Fruit fly (Drosophila melanogaster) whole organism, wandering third instar larva: ENCODE data around the gene CG42693.
A peak's percentile ranks its signal among the peaks of the same experiment; 100 is the strongest.

Experiments used
- Abd-B ChIP-seq: fragments of >200 bp; optimal IDR thresholded peaks from 2 replicates; lab custom pipeline; 2017; ENCODE audit warnings: missing biosample characterization, missing genetic modification characterization
- CG32264 ChIP-seq: fragments of 200-800 bp; sonication (Bioruptor generic); optimal IDR thresholded peaks from 2 replicates; lab custom pipeline; 2016; ENCODE audit warnings: missing biosample characterization, missing genetic modification characterization
- CG9705 ChIP-seq: fragments of 200-800 bp; sonication (Bioruptor generic); optimal IDR thresholded peaks from 2 replicates; lab custom pipeline; 2018; ENCODE audit warnings: missing biosample characterization, mild to moderate bottlenecking, missing genetic modification characterization
- CrebA ChIP-seq: fragments of 200-800 bp; sonication (Bioruptor generic); optimal IDR thresholded peaks from 2 replicates; lab custom pipeline; 2016; ENCODE audit warnings: missing biosample characterization, mild to moderate bottlenecking, missing genetic modification characterization, borderline replicate concordance
- Dfd ChIP-seq: fragments of >200 bp; optimal IDR thresholded peaks from 2 replicates; lab custom pipeline; 2017; ENCODE audit warnings: missing biosample characterization, missing genetic modification characterization
- Dif ChIP-seq: fragments of 200-275, 200-300 bp; sonication (Bioruptor generic); optimal IDR thresholded peaks from 2 replicates; lab custom pipeline; 2018; ENCODE audit warnings: missing biosample characterization, missing genetic modification characterization; ENCODE audit not compliant: partially characterized antibody
- GATAd ChIP-seq: sonication (Bioruptor generic); optimal IDR thresholded peaks from 2 replicates; lab custom pipeline; 2016; ENCODE audit warnings: missing biosample characterization, missing genetic modification characterization
- HLH106 ChIP-seq: fragments of 200-800 bp; optimal IDR thresholded peaks from 3 replicates; lab custom pipeline; 2019; ENCODE audit warnings: missing biosample characterization, mild to moderate bottlenecking, missing genetic modification characterization, moderate library complexity
- Hnf4 ChIP-seq: fragments of 200-800 bp; sonication (Bioruptor generic); optimal IDR thresholded peaks from 2 replicates; lab custom pipeline; 2016; ENCODE audit warnings: missing biosample characterization, mild to moderate bottlenecking, missing genetic modification characterization
- Hr78 ChIP-seq: fragments of >200 bp; optimal IDR thresholded peaks from 2 replicates; lab custom pipeline; 2017; ENCODE audit warnings: missing biosample characterization, missing genetic modification characterization
- Hr83 ChIP-seq: fragments of 200-300 bp; sonication (Bioruptor generic); optimal IDR thresholded peaks from 2 replicates; lab custom pipeline; 2016; ENCODE audit warnings: missing biosample characterization, mild to moderate bottlenecking, missing genetic modification characterization, moderate library complexity; ENCODE audit not compliant: poor library complexity, severe bottlenecking
- Jra ChIP-seq: sonication (Bioruptor generic); optimal IDR thresholded peaks from 2 replicates; lab custom pipeline; 2016; ENCODE audit warnings: missing biosample characterization, missing genetic modification characterization
- Mio ChIP-seq: sonication (Bioruptor generic); optimal IDR thresholded peaks from 2 replicates; lab custom pipeline; 2016; ENCODE audit warnings: missing biosample characterization, missing genetic modification characterization
- Myc ChIP-seq: fragments of >200 bp; optimal IDR thresholded peaks from 2 replicates; lab custom pipeline; 2017
- N ChIP-seq: fragments of >200 bp; optimal IDR thresholded peaks from 2 replicates; lab custom pipeline; 2018; ENCODE audit warnings: missing biosample characterization, missing external identifiers, missing genetic modification characterization
- OdsH ChIP-seq: fragments of 200-800 bp; sonication (Bioruptor generic); optimal IDR thresholded peaks from 2 replicates; lab custom pipeline; 2016; ENCODE audit warnings: missing biosample characterization, mild to moderate bottlenecking, missing genetic modification characterization
- Rel ChIP-seq, 2 experiments: fragments of 200-800 bp; sonication (Bioruptor generic) in 1 of 2; optimal IDR thresholded peaks; 2 replicates in 1 of 2; 3 replicates in 1 of 2; lab custom pipeline; 2016 to 2019; ENCODE audit warnings: mild to moderate bottlenecking in 2 of 2, missing biosample characterization in 2 of 2, missing genetic modification characterization in 2 of 2, moderate library complexity in 1 of 2
- Sp1 ChIP-seq: fragments of 200-800 bp; sonication (Bioruptor generic); optimal IDR thresholded peaks from 3 replicates; lab custom pipeline; 2019; ENCODE audit warnings: missing biosample characterization, mild to moderate bottlenecking, missing genetic modification characterization, moderate library complexity
- br ChIP-seq: fragments of 200-800 bp; sonication (Bioruptor generic); optimal IDR thresholded peaks from 2 replicates; lab custom pipeline; 2016; ENCODE audit warnings: missing biosample characterization, missing genetic modification characterization
- brk ChIP-seq: fragments of 200-800 bp; sonication (Bioruptor generic); optimal IDR thresholded peaks from 2 replicates; lab custom pipeline; 2016; ENCODE audit warnings: missing biosample characterization, mild to moderate bottlenecking, missing genetic modification characterization
- dl ChIP-seq, 2 experiments: fragments of 175-275, 200-275 bp in 1 of 2; fragments of 200-275 bp in 1 of 2; sonication (Bioruptor generic); optimal IDR thresholded peaks; lab custom pipeline; 2018; ENCODE audit warnings: mild to moderate bottlenecking in 2 of 2, missing biosample characterization in 2 of 2, missing genetic modification characterization in 2 of 2, moderate library complexity in 2 of 2; ENCODE audit not compliant: partially characterized antibody in 2 of 2, insufficient read depth in 1 of 2
- dsf ChIP-seq: sonication (Bioruptor generic); optimal IDR thresholded peaks from 2 replicates; lab custom pipeline; 2016; ENCODE audit warnings: missing biosample characterization, missing genetic modification characterization, borderline replicate concordance
- ey ChIP-seq: fragments of 200-800 bp; sonication (Bioruptor generic); optimal IDR thresholded peaks from 2 replicates; lab custom pipeline; 2016; ENCODE audit warnings: missing biosample characterization, missing genetic modification characterization
- foxo ChIP-seq, 2 experiments: fragments of 200-800 bp; sonication (Bioruptor generic); optimal IDR thresholded peaks; 2 replicates in 1 of 2; 3 replicates in 1 of 2; lab custom pipeline; 2016 to 2017; ENCODE audit warnings: missing biosample characterization in 2 of 2, missing genetic modification characterization in 2 of 2
- fru ChIP-seq: fragments of 200-800 bp; sonication (Bioruptor generic); optimal IDR thresholded peaks from 3 replicates; lab custom pipeline; 2016; ENCODE audit warnings: missing biosample characterization, mild to moderate bottlenecking, missing genetic modification characterization
- h ChIP-seq: fragments of 200-800 bp; sonication (Bioruptor generic); optimal IDR thresholded peaks from 3 replicates; lab custom pipeline; 2016; ENCODE audit warnings: missing biosample characterization, mild to moderate bottlenecking, missing genetic modification characterization
- jim ChIP-seq: fragments of 175-275, 200-325 bp; sonication (Bioruptor generic); optimal IDR thresholded peaks from 2 replicates; lab custom pipeline; 2016; ENCODE audit warnings: missing biosample characterization, mild to moderate bottlenecking, missing genetic modification characterization
- lola ChIP-seq: fragments of >200 bp; optimal IDR thresholded peaks from 2 replicates; lab custom pipeline; 2017; ENCODE audit warnings: missing biosample characterization, missing genetic modification characterization
- pan ChIP-seq: fragments of >200 bp; optimal IDR thresholded peaks from 2 replicates; lab custom pipeline; 2017
- psq ChIP-seq: fragments of 200-800 bp; sonication (Bioruptor generic); optimal IDR thresholded peaks from 3 replicates; lab custom pipeline; 2017; ENCODE audit warnings: missing biosample characterization, mild to moderate bottlenecking, missing genetic modification characterization, moderate library complexity
- rgr ChIP-seq: fragments of 200-800 bp; sonication (Bioruptor generic); optimal IDR thresholded peaks from 3 replicates; lab custom pipeline; 2016; ENCODE audit warnings: missing biosample characterization, mild to moderate bottlenecking, missing genetic modification characterization
- sage ChIP-seq: fragments of 200-800 bp; sonication (Bioruptor generic); optimal IDR thresholded peaks from 2 replicates; lab custom pipeline; 2016; ENCODE audit warnings: missing biosample characterization, mild to moderate bottlenecking, missing genetic modification characterization
- sv ChIP-seq: fragments of 200-800 bp; sonication (Bioruptor generic); optimal IDR thresholded peaks from 3 replicates; lab custom pipeline; 2016; ENCODE audit warnings: missing biosample characterization, missing genetic modification characterization
- tai ChIP-seq: sonication (Bioruptor generic); optimal IDR thresholded peaks from 2 replicates; lab custom pipeline; 2016; ENCODE audit warnings: missing biosample characterization, missing genetic modification characterization
- usp ChIP-seq: fragments of >200 bp; optimal IDR thresholded peaks from 2 replicates; lab custom pipeline; 2017; ENCODE audit warnings: missing biosample characterization, missing genetic modification characterization
- woc ChIP-seq: sonication (Bioruptor generic); optimal IDR thresholded peaks from 2 replicates; lab custom pipeline; 2016; ENCODE audit warnings: missing biosample characterization, mild to moderate bottlenecking, missing genetic modification characterization

CG42693 gene

DNA sequence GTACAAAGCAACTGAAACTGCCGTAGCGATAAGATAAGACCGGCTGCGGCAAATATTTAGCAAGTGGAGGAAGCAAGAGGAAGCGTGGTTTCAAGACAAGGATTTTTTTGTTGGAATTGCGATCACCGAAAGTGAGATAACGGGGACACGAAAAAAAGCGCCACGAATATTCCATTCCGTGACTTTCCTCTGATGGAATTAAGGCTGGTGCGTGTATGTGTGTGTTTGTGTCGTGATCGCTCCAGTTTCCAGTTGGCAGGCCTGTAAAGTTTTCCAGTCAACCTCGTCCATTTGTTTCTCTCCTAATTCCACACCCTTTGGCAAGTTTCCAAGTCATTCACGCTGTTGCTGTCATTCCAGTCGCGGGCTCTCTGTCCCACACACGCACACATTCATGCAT is 18.1 kb upstream of the CG42693 start:
- TF ChIP-seq Mio (GFP tag; lab: Kevin White, UChicago) = no peak
- TF ChIP-seq Sp1 (GFP tag; lab: Kevin White, UChicago) = no peak
- no peak for TF ChIP-seq lola (GFP tag; lab: Kevin White, UChicago)
- no peak for TF ChIP-seq Dfd (GFP tag; lab: Kevin White, UChicago)
- no peak for TF ChIP-seq Myc (lab: Kevin White, UChicago)
- no peak for TF ChIP-seq GATAd (GFP tag; lab: Kevin White, UChicago)
- no peak for TF ChIP-seq foxo (GFP tag; optimal IDR thresholded peaks at IDR 0.05; lab: Kevin White, UChicago)
- no peak for TF ChIP-seq sage (GFP tag; lab: Kevin White, UChicago)
- no peak for TF ChIP-seq dsf (GFP tag; lab: Kevin White, UChicago)
- TF ChIP-seq psq (GFP tag; lab: Kevin White, UChicago) = no peak
- no peak for TF ChIP-seq usp (GFP tag; lab: Kevin White, UChicago)
- TF ChIP-seq Hr83 = no peak
- TF ChIP-seq, all 38 proteins: peak for 0

DNA sequence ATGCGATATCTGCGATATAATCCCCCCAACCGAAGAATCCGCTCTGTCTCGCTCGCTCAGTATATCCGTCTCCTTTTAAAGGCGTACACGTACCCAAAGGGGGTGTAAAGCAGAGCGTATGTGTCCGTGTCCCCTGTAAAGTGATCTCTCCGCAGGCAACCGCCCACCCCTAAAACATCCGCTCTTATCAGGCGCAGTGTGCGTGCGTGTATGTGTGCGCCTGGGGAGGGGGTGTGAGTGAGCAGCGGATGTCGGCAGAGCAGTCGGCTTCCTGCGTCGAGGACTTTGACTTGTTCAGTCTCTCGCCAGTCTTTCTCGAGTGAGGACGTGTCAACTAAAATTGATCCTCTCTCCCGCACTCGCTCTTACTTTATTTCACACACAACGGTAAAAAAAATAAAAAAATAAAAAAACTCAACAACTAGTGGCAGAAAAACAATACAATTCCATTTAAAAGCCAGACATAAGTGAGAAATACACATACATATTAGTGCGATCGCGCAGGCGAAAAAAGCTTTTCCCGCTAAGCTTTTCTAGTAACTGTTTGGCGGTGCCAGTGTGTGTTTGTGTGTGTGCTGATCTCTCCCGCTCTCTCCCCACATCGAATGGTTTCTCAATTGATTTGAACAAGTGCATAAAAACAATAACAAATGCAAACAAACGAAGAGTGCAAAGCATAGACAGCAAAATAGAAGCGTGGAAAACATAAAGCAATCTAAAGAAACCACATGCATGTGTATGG is 17.5 kb upstream of the CG42693 start:
- TF ChIP-seq Hnf4 (GFP tag; lab: Kevin White, UChicago) = peak; percentile 67
- peak; percentile 52 for TF ChIP-seq Hr83
- TF ChIP-seq pan = no peak
- TF ChIP-seq HLH106 = peak; percentile 3
- TF ChIP-seq h = peak; percentile 36
- no peak for TF ChIP-seq br
- TF ChIP-seq sv (GFP tag; lab: Kevin White, UChicago) = no peak
- TF ChIP-seq Dif (GFP tag; lab: Kevin White, UChicago) = peak; percentile 85
- peak; percentile 47 for TF ChIP-seq Sp1 (GFP tag; lab: Kevin White, UChicago)
- TF ChIP-seq dl (GFP tag; optimal IDR thresholded peaks at IDR 0.05; lab: Kevin White, UChicago; ENCODE audit: insufficient read depth in 1 of 2, partially characterized antibody in 2 of 2) = peak; percentile 24 to 32
- peak; percentile 11 for TF ChIP-seq fru (GFP tag; lab: Kevin White, UChicago)
- peak; percentile 25 for TF ChIP-seq GATAd (GFP tag; lab: Kevin White, UChicago)
- no peak for TF ChIP-seq Rel (GFP tag; optimal IDR thresholded peaks at IDR 0.05; lab: Kevin White, UChicago)
- peak; percentile 38 for TF ChIP-seq Rel (tag; optimal IDR thresholded peaks at IDR 0.05; lab: Kevin White, UChicago)
- TF ChIP-seq rgr (GFP tag; lab: Kevin White, UChicago) = peak; percentile 22

DNA sequence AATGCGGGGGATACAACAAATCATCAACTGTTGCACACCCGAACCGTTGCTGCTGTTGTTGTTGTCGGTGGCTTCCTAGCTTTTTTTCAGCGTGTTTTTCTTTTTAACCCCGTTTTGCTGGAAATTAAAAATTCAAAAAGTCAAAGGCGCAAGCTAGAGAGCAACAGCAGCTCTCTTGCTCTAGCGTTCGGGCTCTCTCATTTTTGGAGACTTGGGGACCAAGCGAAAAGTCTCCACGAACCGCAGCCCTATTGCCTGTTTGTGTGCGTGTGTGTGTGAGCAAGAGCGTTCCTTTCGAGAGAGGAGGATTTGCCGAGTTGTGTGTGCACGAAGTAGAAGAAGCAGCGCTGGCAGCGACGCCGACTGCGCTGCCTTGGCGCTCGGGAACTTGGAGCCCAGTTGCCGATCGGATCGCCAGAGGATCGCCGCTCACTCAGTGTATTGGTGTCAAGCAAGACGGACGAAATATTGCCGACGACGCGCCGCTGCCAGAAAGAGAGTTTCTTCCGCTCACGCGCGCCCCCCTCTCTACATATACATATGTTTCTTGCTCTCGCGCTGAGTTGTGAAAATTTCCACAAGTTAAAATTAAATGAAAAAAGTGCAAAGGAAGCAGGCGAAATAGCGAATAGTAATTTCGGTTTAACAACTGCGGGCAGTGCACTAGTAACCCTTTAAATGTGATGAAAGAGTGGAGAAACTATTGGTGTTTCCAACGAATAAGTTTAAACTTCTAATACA is 16.6 kb upstream of the CG42693 start:
- TF ChIP-seq Mio (GFP tag; lab: Kevin White, UChicago) = no peak
- TF ChIP-seq Sp1 (GFP tag; lab: Kevin White, UChicago) = peak; percentile 23
- no peak for TF ChIP-seq Jra (GFP tag; lab: Kevin White, UChicago)
- no peak for TF ChIP-seq GATAd (GFP tag; lab: Kevin White, UChicago)
- TF ChIP-seq CG9705 (GFP tag; lab: Kevin White, UChicago) = no peak
- peak in 1 of 2 experiments; percentile 24 for TF ChIP-seq foxo (GFP tag; optimal IDR thresholded peaks at IDR 0.05; lab: Kevin White, UChicago)
- TF ChIP-seq Hnf4 (GFP tag; lab: Kevin White, UChicago) = no peak
- no peak for TF ChIP-seq brk (GFP tag; lab: Kevin White, UChicago)
- TF ChIP-seq dsf (GFP tag; lab: Kevin White, UChicago) = no peak
- TF ChIP-seq pan = no peak
- peak; percentile 34 for TF ChIP-seq fru (GFP tag; lab: Kevin White, UChicago)
- peak; percentile 16 for TF ChIP-seq br
- TF ChIP-seq jim = peak; percentile 16
- no peak for TF ChIP-seq Hr78 (GFP tag; lab: Kevin White, UChicago)
- no peak for TF ChIP-seq Abd-B (GFP tag; lab: Kevin White, UChicago)
- peak; percentile 65 for TF ChIP-seq Dif (GFP tag; lab: Kevin White, UChicago)
- no peak for TF ChIP-seq CG32264
- peak; percentile 31 for TF ChIP-seq rgr (GFP tag; lab: Kevin White, UChicago)
- no peak for TF ChIP-seq HLH106
- TF ChIP-seq N (GFP tag; lab: Kevin White, UChicago) = no peak
- peak; percentile 26 for TF ChIP-seq h
- peak; percentile 13 for TF ChIP-seq woc
- no peak for TF ChIP-seq sage (GFP tag; lab: Kevin White, UChicago)
- TF ChIP-seq Myc (lab: Kevin White, UChicago) = no peak
- no peak for TF ChIP-seq tai (GFP tag; lab: Kevin White, UChicago)
- TF ChIP-seq OdsH (GFP tag; lab: Kevin White, UChicago) = no peak
- no peak for TF ChIP-seq Hr83
- TF ChIP-seq Dfd (GFP tag; lab: Kevin White, UChicago) = no peak
- TF ChIP-seq ey (GFP tag; lab: Kevin White, UChicago) = peak; percentile 12
- TF ChIP-seq dl (GFP tag; optimal IDR thresholded peaks at IDR 0.05; lab: Kevin White, UChicago; ENCODE audit: insufficient read depth in 1 of 2, partially characterized antibody in 2 of 2) = peak in 1 of 2 experiments; percentile 42
- peak; percentile 60 for TF ChIP-seq CrebA (GFP tag; lab: Kevin White, UChicago)
- TF ChIP-seq Rel (GFP tag; optimal IDR thresholded peaks at IDR 0.05; lab: Kevin White, UChicago) = no peak
- peak; percentile 36 for TF ChIP-seq Rel (tag; optimal IDR thresholded peaks at IDR 0.05; lab: Kevin White, UChicago)
- TF ChIP-seq usp (GFP tag; lab: Kevin White, UChicago) = no peak
- no peak for TF ChIP-seq psq (GFP tag; lab: Kevin White, UChicago)
- no peak for TF ChIP-seq lola (GFP tag; lab: Kevin White, UChicago)
